Worm (Caenorhabditis elegans) whole organism, L3 larva: ENCODE measurements around the gene Y39G8B.10.

ENCODE experiments used
- aly-2 ChIP-seq: fragments of 150-350 bp; optimal IDR thresholded peaks from 2 replicates; lab custom pipeline; 2014; ENCODE audit warnings: missing biosample characterization, missing genetic modification characterization
- ama-1 ChIP-seq: fragments of 150-350 bp; optimal IDR thresholded peaks from 2 replicates; lab custom pipeline; 2018
- ceh-16 ChIP-seq: sonication (generic microtip); optimal IDR thresholded peaks from 2 replicates; lab custom pipeline; 2017; ENCODE audit warnings: missing biosample characterization, missing genetic modification characterization
- ceh-28 ChIP-seq: fragments of 150-350 bp; optimal IDR thresholded peaks from 2 replicates; lab custom pipeline; 2014; ENCODE audit warnings: missing biosample characterization, missing genetic modification reagents, missing genetic modification characterization
- ceh-9 ChIP-seq: sonication (generic microtip); optimal IDR thresholded peaks from 2 replicates; lab custom pipeline; 2018; ENCODE audit warnings: missing biosample characterization, missing genetic modification characterization
- daf-12 ChIP-seq: fragments of 150-350 bp; optimal IDR thresholded peaks from 2 replicates; lab custom pipeline; 2014; ENCODE audit warnings: missing biosample characterization, missing genetic modification reagents, missing genetic modification characterization
- egl-27 ChIP-seq: sonication (generic microtip); optimal IDR thresholded peaks from 4 replicates; lab custom pipeline; 2017; ENCODE audit warnings: missing biosample characterization, missing genetic modification reagents, missing genetic modification characterization
- egl-5 ChIP-seq: fragments of 150-350 bp; optimal IDR thresholded peaks from 2 replicates; lab custom pipeline; 2017; ENCODE audit warnings: missing biosample characterization, missing genetic modification reagents, missing genetic modification characterization, inconsistent platforms
- elt-2 ChIP-seq: sonication (generic microtip); optimal IDR thresholded peaks from 2 replicates; lab custom pipeline; 2016; ENCODE audit warnings: missing genetic modification reagents, mild to moderate bottlenecking, missing genetic modification characterization, missing compliant biosample characterization
- elt-3 ChIP-seq, 3 experiments: fragments of 150-350 bp in 1 of 3; sonication (generic microtip) in 2 of 3; optimal IDR thresholded peaks; 2 replicates in 2 of 3; 4 replicates in 1 of 3; lab custom pipeline; 2014 to 2017; ENCODE audit warnings: missing biosample characterization in 3 of 3, missing genetic modification characterization in 3 of 3
- eor-1 ChIP-seq, 2 experiments: fragments of 150-350 bp; optimal IDR thresholded peaks; 2 replicates each; lab custom pipeline; 2014 to 2018; ENCODE audit warnings: missing biosample characterization in 2 of 2, missing genetic modification characterization in 2 of 2
- fkh-10 ChIP-seq: sonication (generic microtip); optimal IDR thresholded peaks from 2 replicates; lab custom pipeline; 2017; ENCODE audit warnings: missing biosample characterization, missing genetic modification reagents, missing genetic modification characterization
- fos-1 ChIP-seq: fragments of 150-350 bp; optimal IDR thresholded peaks from 2 replicates; lab custom pipeline; 2014; ENCODE audit warnings: missing biosample characterization, missing genetic modification characterization
- hmg-11 ChIP-seq: sonication (generic microtip); optimal IDR thresholded peaks from 2 replicates; lab custom pipeline; 2016; ENCODE audit warnings: missing genetic modification characterization, missing compliant biosample characterization
- jun-1 ChIP-seq: fragments of 150-350 bp; optimal IDR thresholded peaks from 2 replicates; lab custom pipeline; 2014; ENCODE audit warnings: missing biosample characterization, missing genetic modification reagents, missing genetic modification characterization
- lin-15B ChIP-seq: fragments of 150-350 bp; optimal IDR thresholded peaks from 2 replicates; lab custom pipeline; 2014; ENCODE audit warnings: missing biosample characterization, missing genetic modification characterization
- lin-39 ChIP-seq: fragments of 150-350 bp; optimal IDR thresholded peaks from 2 replicates; lab custom pipeline; 2018; ENCODE audit warnings: missing biosample characterization, missing genetic modification reagents, missing genetic modification characterization
- mdl-1 ChIP-seq: fragments of 150-350 bp; optimal IDR thresholded peaks from 2 replicates; lab custom pipeline; 2014; ENCODE audit warnings: missing biosample characterization, missing genetic modification characterization
- mml-1 ChIP-seq: fragments of 150-350 bp; sonication (generic microtip); optimal IDR thresholded peaks from 3 replicates; lab custom pipeline; 2014; ENCODE audit warnings: missing biosample characterization, missing genetic modification characterization
- nfya-1 ChIP-seq: sonication (generic microtip); optimal IDR thresholded peaks from 2 replicates; lab custom pipeline; 2017; ENCODE audit warnings: missing genetic modification characterization, mild to moderate bottlenecking, missing compliant biosample characterization, antibody characterized with exemption, moderate library complexity; ENCODE audit not compliant: insufficient read depth
- nhr-11 ChIP-seq: fragments of 150-350 bp; optimal IDR thresholded peaks from 2 replicates; lab custom pipeline; 2014; ENCODE audit warnings: missing biosample characterization, missing genetic modification characterization
- nhr-12 ChIP-seq: fragments of 150-350 bp; optimal IDR thresholded peaks from 2 replicates; lab custom pipeline; 2014; ENCODE audit warnings: missing biosample characterization, missing genetic modification characterization
- nhr-23 ChIP-seq: fragments of 150-350 bp; optimal IDR thresholded peaks from 2 replicates; lab custom pipeline; 2014; ENCODE audit warnings: missing biosample characterization, missing genetic modification reagents, missing genetic modification characterization
- nhr-237 ChIP-seq: fragments of 150-350 bp; optimal IDR thresholded peaks from 2 replicates; lab custom pipeline; 2014; ENCODE audit warnings: missing biosample characterization, missing genetic modification characterization
- nhr-25 ChIP-seq: sonication (generic microtip); optimal IDR thresholded peaks from 2 replicates; lab custom pipeline; 2017; ENCODE audit warnings: missing biosample characterization, missing genetic modification characterization
- nhr-43 ChIP-seq: sonication (generic microtip); optimal IDR thresholded peaks from 2 replicates; lab custom pipeline; 2016; ENCODE audit warnings: mild to moderate bottlenecking, missing genetic modification characterization, missing compliant biosample characterization; ENCODE audit not compliant: poor library complexity, severe bottlenecking
- nhr-67 ChIP-seq: fragments of 150-350 bp; optimal IDR thresholded peaks from 2 replicates; lab custom pipeline; 2014; ENCODE audit warnings: missing biosample characterization, missing genetic modification characterization
- nhr-76 ChIP-seq: fragments of 150-350 bp; sonication (generic microtip); optimal IDR thresholded peaks from 5 replicates; lab custom pipeline; 2014; ENCODE audit warnings: missing biosample characterization, missing genetic modification characterization
- pha-4 ChIP-seq: fragments of 150-350 bp; optimal IDR thresholded peaks from 2 replicates; lab custom pipeline; 2014; ENCODE audit warnings: missing biosample characterization, missing genetic modification reagents, missing genetic modification characterization
- pqm-1 ChIP-seq: fragments of 150-350 bp; optimal IDR thresholded peaks from 2 replicates; lab custom pipeline; 2017; ENCODE audit warnings: missing biosample characterization, missing genetic modification characterization, inconsistent platforms
- skn-1 ChIP-seq: fragments of 150-350 bp; optimal IDR thresholded peaks from 2 replicates; lab custom pipeline; 2014; ENCODE audit warnings: missing biosample characterization, missing genetic modification characterization
- snpc-4 ChIP-seq: fragments of 150-350 bp; optimal IDR thresholded peaks from 2 replicates; lab custom pipeline; 2014; ENCODE audit warnings: missing biosample characterization, missing genetic modification characterization
- tbx-2 ChIP-seq: sonication (generic microtip); optimal IDR thresholded peaks from 2 replicates; lab custom pipeline; 2016; ENCODE audit warnings: mild to moderate bottlenecking, missing genetic modification characterization, missing compliant biosample characterization
- unc-39 ChIP-seq: sonication (generic microtip); optimal IDR thresholded peaks from 4 replicates; lab custom pipeline; 2017; ENCODE audit warnings: missing biosample characterization, missing genetic modification characterization
- zag-1 ChIP-seq: fragments of 150-350 bp; optimal IDR thresholded peaks from 2 replicates; lab custom pipeline; 2014; ENCODE audit warnings: missing biosample characterization, missing genetic modification characterization
- ztf-11 ChIP-seq: fragments of 150-350 bp; optimal IDR thresholded peaks from 2 replicates; lab custom pipeline; 2014; ENCODE audit warnings: missing biosample characterization, missing genetic modification characterization
- ztf-4 ChIP-seq: fragments of 150-350 bp; optimal IDR thresholded peaks from 2 replicates; lab custom pipeline; 2014; ENCODE audit warnings: missing biosample characterization, missing genetic modification characterization

The Y39G8B.10 gene

ce11 chrII:13997477-13997876, 14.6 kb upstream of the Y39G8B.10 start, which contains the start of gene F01D5.1:
Gene F01D5.1, minus strand, starts transcription at chrII:13997581.
- TF ChIP-seq fos-1 (no peak), aly-2 (no peak), hmg-11 (no peak), elt-2 (tag; lab: Kevin White, UChicago) (peak; percentile 75), pqm-1 (tag; lab: Kevin White, UChicago) (peak; percentile 64), egl-5 (no peak), jun-1 (tag; lab: Kevin White, UChicago) (no peak), nhr-25 (no peak)

- TF ChIP-seq skn-1 (tag; lab: Kevin White, UChicago) (no peak), tbx-2 (tag; lab: Kevin White, UChicago) (no peak), ceh-9 (tag; lab: Kevin White, UChicago) (no peak), ztf-11 (tag; lab: Kevin White, UChicago) (no peak), ztf-4 (tag; lab: Kevin White, UChicago) (no peak), lin-39 (tag; lab: Kevin White, UChicago) (no peak), zag-1 (no peak), nhr-237 (no peak), daf-12 (tag; lab: Kevin White, UChicago) (no peak), pha-4 (no peak), mdl-1 (no peak), nhr-67 (tag; lab: Kevin White, UChicago) (no peak), unc-39 (tag; lab: Kevin White, UChicago) (no peak), elt-3 (tag; optimal IDR thresholded peaks at IDR 0.05; lab: Kevin White, UChicago) (no peak)
Measured at ce11 chrII:13994934-13995333, 12.0 kb upstream of the Y39G8B.10 start, which contains the start of gene Y39G8B.7. Gene Y39G8B.7, minus strand, starts transcription at chrII:13995034.

ce11 chrII:13991741-13992140, 8.8 kb upstream of the Y39G8B.10 start, which contains the start of gene Y39G8B.5:
Gene Y39G8B.5, minus strand, starts transcription at chrII:13991841.
- TF ChIP-seq nhr-23 (no peak), fos-1 (no peak), ama-1 (no peak), elt-3 (tag; optimal IDR thresholded peaks at IDR 0.05; lab: Kevin White, UChicago) (no peak), lin-39 (tag; lab: Kevin White, UChicago) (no peak), tbx-2 (tag; lab: Kevin White, UChicago) (no peak), snpc-4 (tag; lab: Kevin White, UChicago) (no peak), nhr-237 (no peak), mml-1 (tag; lab: Kevin White, UChicago) (no peak), eor-1 (tag; optimal IDR thresholded peaks at IDR 0.05; lab: Kevin White, UChicago) (no peak), ceh-9 (tag; lab: Kevin White, UChicago) (no peak), egl-27 (tag; lab: Kevin White, UChicago) (no peak), ztf-4 (tag; lab: Kevin White, UChicago) (no peak), elt-2 (tag; lab: Kevin White, UChicago) (no peak), nhr-11 (tag; lab: Kevin White, UChicago) (no peak), mdl-1 (no peak), ceh-28 (tag; lab: Kevin White, UChicago) (no peak), nfya-1 (tag; lab: Kevin White, UChicago) (no peak), unc-39 (tag; lab: Kevin White, UChicago) (no peak)

ce11 chrII:13984551-13984950, 1.6 kb upstream of the Y39G8B.10 start, which contains the start of gene sre-47:
Gene sre-47, minus strand, starts transcription at chrII:13984651.
- no peak for TF ChIP-seq fos-1
- TF ChIP-seq ceh-16 (tag; lab: Kevin White, UChicago), result no peak
- TF ChIP-seq nhr-43 (tag; lab: Kevin White, UChicago), result no peak
- no peak for TF ChIP-seq nhr-76 (tag; lab: Kevin White, UChicago)
- TF ChIP-seq fkh-10, result no peak
- no peak for TF ChIP-seq lin-39 (tag; lab: Kevin White, UChicago)
- TF ChIP-seq mml-1 (tag; lab: Kevin White, UChicago), result no peak
- no peak for TF ChIP-seq nhr-11 (tag; lab: Kevin White, UChicago)
- no peak for TF ChIP-seq pqm-1 (tag; lab: Kevin White, UChicago)
- no peak for TF ChIP-seq zag-1
- TF ChIP-seq nhr-12 (tag; lab: Kevin White, UChicago), result no peak
- TF ChIP-seq snpc-4 (tag; lab: Kevin White, UChicago), result no peak
- no peak for TF ChIP-seq mdl-1
- no peak for TF ChIP-seq lin-15B (tag; lab: Kevin White, UChicago)
- no peak for TF ChIP-seq jun-1 (tag; lab: Kevin White, UChicago)
- no peak for TF ChIP-seq nhr-25
- no peak for TF ChIP-seq skn-1 (tag; lab: Kevin White, UChicago)
